Worm (Caenorhabditis elegans): ENCODE data around the gene srb-16.

The srb-16 gene

ce11 chrII:5186870-5187269 lies 36.1 kb upstream of the srb-16 start (continued):
- TF ChIP-seq sdz-12 (GFP tag; optimal IDR thresholded peaks at IDR 0.05) (no peak), ZK337.2 (GFP tag; IDR thresholded peaks at IDR 0.05) (no peak), ces-1 (GFP tag; optimal IDR thresholded peaks at IDR 0.05) (no peak), daf-16 (GFP tag; optimal IDR thresholded peaks at IDR 0.05) (no peak), daf-16 (tag; optimal IDR thresholded peaks at IDR 0.05) (peak; percentile 69), cey-2 (tag; optimal IDR thresholded peaks at IDR 0.05; ENCODE audit: borderline replicate concordance, insufficient read depth) (no peak), spr-1 (tag; optimal IDR thresholded peaks at IDR 0.05) (no peak), php-3 (GFP tag; IDR thresholded peaks at IDR 0.05) (peak; percentile 73), fos-1 (tag; optimal IDR thresholded peaks at IDR 0.05) (no peak), nhr-102 (tag; optimal IDR thresholded peaks at IDR 0.05) (no peak), F26F4.8 (GFP tag; conservative IDR thresholded peaks at IDR 0.05) (no peak), ceh-44 (GFP tag; IDR thresholded peaks at IDR 0.05) (no peak)

- TF ChIP-seq fos-1 (tag; optimal IDR thresholded peaks at IDR 0.05) (no peak), aha-1 (tag) (no peak), hif-1 (tag; optimal IDR thresholded peaks at IDR 0.05) (no peak), ceh-28 (tag; optimal IDR thresholded peaks at IDR 0.05) (no peak), F49E8.2 (tag; optimal IDR thresholded peaks at IDR 0.05; ENCODE audit: borderline replicate concordance) (no peak), lin-13 (GFP tag; optimal IDR thresholded peaks at IDR 0.05) (no peak), tra-1 (GFP tag; IDR thresholded peaks at IDR 0.05) (peak; percentile 35; the same call in 1 of the 2 replicates), cey-2 (tag; optimal IDR thresholded peaks at IDR 0.05; ENCODE audit: borderline replicate concordance, insufficient read depth) (no peak), F44E2.7 (GFP tag; IDR thresholded peaks at IDR 0.05) (no peak), mdt-29 (GFP tag; IDR thresholded peaks at IDR 0.05) (no peak), dmd-6 (GFP tag; IDR thresholded peaks at IDR 0.05) (peak; percentile 68), dpl-1 (GFP tag; optimal IDR thresholded peaks at IDR 0.05) (no peak), nhr-77 (tag; optimal IDR thresholded peaks at IDR 0.05) (peak; percentile 57), egl-43 (GFP tag; IDR thresholded peaks at IDR 0.05) (no peak), ceh-62 (tag; optimal IDR thresholded peaks at IDR 0.05) (no peak), set-16 (GFP tag; IDR thresholded peaks at IDR 0.05) (no peak), nhr-41 (GFP tag; IDR thresholded peaks at IDR 0.05) (no peak), lir-3 (tag; optimal IDR thresholded peaks at IDR 0.05) (no peak), Y105C5A.15 (GFP tag; IDR thresholded peaks at IDR 0.05) (no peak), unc-130 (GFP tag; optimal IDR thresholded peaks at IDR 0.05) (no peak), zfp-2 (tag; optimal IDR thresholded peaks at IDR 0.05) (no peak), nhr-76 (tag; optimal IDR thresholded peaks at IDR 0.05) (no peak), arid-1 (GFP tag; conservative IDR thresholded peaks at IDR 0.05) (no peak), dve-1 (tag; optimal IDR thresholded peaks at IDR 0.05; ENCODE audit: insufficient read depth) (peak; percentile 76), snpc-1.2 (GFP tag; IDR thresholded peaks at IDR 0.05) (no peak), zip-2 (tag; optimal IDR thresholded peaks at IDR 0.05) (no peak), nhr-111 (GFP tag; optimal IDR thresholded peaks at IDR 0.05) (no peak), ZK546.5 (tag; optimal IDR thresholded peaks at IDR 0.05) (no peak), pqm-1 (tag; optimal IDR thresholded peaks at IDR 0.05) (peak; percentile 89), lsy-2 (tag; optimal IDR thresholded peaks at IDR 0.05) (no peak), php-3 (GFP tag; IDR thresholded peaks at IDR 0.05) (peak; percentile 100), lin-39 (tag; optimal IDR thresholded peaks at IDR 0.05) (no peak), lin-1 (GFP tag; IDR thresholded peaks at IDR 0.05) (no peak), ZK337.2 (GFP tag; IDR thresholded peaks at IDR 0.05) (no peak), vab-7 (GFP tag; IDR thresholded peaks at IDR 0.05) (no peak), ceh-32 (tag; optimal IDR thresholded peaks at IDR 0.05; ENCODE audit: poor library complexity) (no peak), gei-8 (GFP tag; optimal IDR thresholded peaks at IDR 0.05) (no peak), egl-27 (tag; optimal IDR thresholded peaks at IDR 0.05) (no peak), ces-1 (GFP tag; optimal IDR thresholded peaks at IDR 0.05) (no peak), saeg-2 (GFP tag; IDR thresholded peaks at IDR 0.05) (no peak), nhr-11 (tag; optimal IDR thresholded peaks at IDR 0.05) (no peak), zfp-3 (GFP tag; conservative IDR thresholded peaks at IDR 0.05) (no peak)
Observed at ce11 chrII:5185955-5186539, 35.3 kb upstream of the srb-16 start.

Measured in whole organism, L4 larva.